Fruit fly (Drosophila melanogaster) whole organism, pupa: ENCODE measurements around the gene SPE.

Source experiments
- CG12605 ChIP-seq: fragments of 200-800 bp; sonication (Bioruptor generic); IDR thresholded peaks from 2 replicates; pipeline ENCODE4 v1.3.6; 2022; ENCODE audit warnings: missing biosample characterization, missing genetic modification characterization
- CG13204 ChIP-seq: fragments of 200-800 bp; sonication (Bioruptor generic); optimal IDR thresholded peaks from 2 replicates; lab custom pipeline; 2018; ENCODE audit warnings: missing biosample characterization, mild to moderate bottlenecking, missing genetic modification characterization, moderate library complexity
- CG14655 ChIP-seq: fragments of 200-800 bp; sonication (Bioruptor generic); optimal IDR thresholded peaks from 3 replicates; lab custom pipeline; 2017; ENCODE audit warnings: mild to moderate bottlenecking, missing biosample characterization, missing genetic modification reagents, missing genetic modification characterization
- CG15710 ChIP-seq: fragments of 200-800 bp; sonication (Bioruptor generic); optimal IDR thresholded peaks from 2 replicates; lab custom pipeline; 2018; ENCODE audit warnings: missing biosample characterization, mild to moderate bottlenecking, missing genetic modification characterization, moderate library complexity
- CG32121 ChIP-seq: fragments of 200-800 bp; sonication (Bioruptor generic); IDR thresholded peaks from 2 replicates; pipeline ENCODE4 v1.3.6; 2022; ENCODE audit warnings: missing biosample characterization, missing genetic modification characterization
- CG34367 ChIP-seq: fragments of 200-800 bp; sonication (Bioruptor generic); optimal IDR thresholded peaks from 2 replicates; lab custom pipeline; 2018; ENCODE audit warnings: missing biosample characterization, mild to moderate bottlenecking, missing genetic modification characterization
- CG8159 ChIP-seq: fragments of 200-800 bp; sonication (Bioruptor generic); optimal IDR thresholded peaks from 3 replicates; lab custom pipeline; 2018; ENCODE audit warnings: missing biosample characterization, mild to moderate bottlenecking, missing genetic modification characterization, moderate library complexity
- CG8301 ChIP-seq: fragments of 200-800 bp; sonication (Bioruptor generic); optimal IDR thresholded peaks from 2 replicates; lab custom pipeline; 2018; ENCODE audit warnings: missing biosample characterization, mild to moderate bottlenecking, missing genetic modification characterization
- D1 ChIP-seq: fragments of 200-800 bp; sonication (Bioruptor generic); optimal IDR thresholded peaks from 2 replicates; lab custom pipeline; 2018; ENCODE audit warnings: missing biosample characterization, mild to moderate bottlenecking, missing genetic modification characterization, moderate library complexity
- EcR ChIP-seq: fragments of 200-800 bp; sonication (Bioruptor generic); optimal IDR thresholded peaks from 3 replicates; lab custom pipeline; 2019; ENCODE audit warnings: missing biosample characterization, missing genetic modification characterization, mild to moderate bottlenecking, moderate library complexity, missing genetic modification reagents
- gl ChIP-seq: fragments of 200-800 bp; sonication (Bioruptor generic); optimal IDR thresholded peaks from 2 replicates; lab custom pipeline; 2018; ENCODE audit warnings: missing biosample characterization, mild to moderate bottlenecking, missing genetic modification characterization
- rn ChIP-seq: fragments of 200-800 bp; sonication (Bioruptor generic); IDR thresholded peaks from 2 replicates; pipeline ENCODE4 v1.3.6; 2022; ENCODE audit warnings: missing biosample characterization, missing genetic modification characterization

dm6 chr3R:23722680-23723372 lies 36.8 kb downstream of the SPE start, which contains the start of gene CG10365:
- TF ChIP-seq CG32121 (GFP tag; lab: Robert Waterston, UW): peak; percentile 88
- TF ChIP-seq gl (tag; lab: Kevin White, UChicago): peak; percentile 45
- TF ChIP-seq rn (GFP tag; lab: Robert Waterston, UW): peak; percentile 86
- TF ChIP-seq D1: peak; percentile 96
- TF ChIP-seq CG13204: peak; percentile 55
- TF ChIP-seq CG12605 (GFP tag; lab: Robert Waterston, UW): peak; percentile 93
- peak; percentile 41 for TF ChIP-seq EcR (GFP tag; lab: Kevin White, UChicago)
- peak; percentile 97 for TF ChIP-seq CG8159 (tag; lab: Kevin White, UChicago)
- peak; percentile 93 for TF ChIP-seq CG15710 (tag; lab: Kevin White, UChicago)
- TF ChIP-seq CG8301 (tag; lab: Kevin White, UChicago): peak; percentile 94
- peak; percentile 89 for TF ChIP-seq CG14655 (GFP tag; lab: Kevin White, UChicago)
- TF ChIP-seq CG34367: peak; percentile 86
